Worm (Caenorhabditis elegans) whole organism, late embryonic: Measurements from ENCODE around the gene elo-4.

ENCODE experiments used
- K02D7.2 ChIP-seq: sonication (generic microtip); optimal IDR thresholded peaks from 2 replicates; lab custom pipeline; 2017; ENCODE audit warnings: mild to moderate bottlenecking, missing genetic modification characterization, missing compliant biosample characterization
- ahr-1 ChIP-seq: sonication (generic microtip); optimal IDR thresholded peaks from 2 replicates; lab custom pipeline; 2016; ENCODE audit warnings: missing genetic modification characterization, missing compliant biosample characterization
- ceh-24 ChIP-seq: sonication (generic microtip); optimal IDR thresholded peaks from 2 replicates; lab custom pipeline; 2016; ENCODE audit warnings: mild to moderate bottlenecking, missing genetic modification characterization, missing compliant biosample characterization
- ceh-6 ChIP-seq: fragments of 200-800 bp; sonication (Bioruptor generic); optimal IDR thresholded peaks from 2 replicates; lab custom pipeline; 2018; ENCODE audit warnings: mild to moderate bottlenecking, missing genetic modification characterization, missing compliant biosample characterization
- dmd-4 ChIP-seq: sonication (generic microtip); optimal IDR thresholded peaks from 2 replicates; lab custom pipeline; 2016; ENCODE audit warnings: borderline replicate concordance, missing genetic modification characterization, missing compliant biosample characterization
- dve-1 ChIP-seq: sonication (generic microtip); optimal IDR thresholded peaks from 2 replicates; lab custom pipeline; 2017; ENCODE audit warnings: antibody characterized with exemption, mild to moderate bottlenecking, missing genetic modification characterization, missing compliant biosample characterization
- hlh-15 ChIP-seq: sonication (generic microtip); optimal IDR thresholded peaks from 2 replicates; lab custom pipeline; 2016; ENCODE audit warnings: missing genetic modification characterization, missing compliant biosample characterization
- pax-1 ChIP-seq: fragments of 150-350 bp; optimal IDR thresholded peaks from 2 replicates; lab custom pipeline; 2014; ENCODE audit warnings: missing biosample characterization, missing genetic modification characterization
- pha-4 ChIP-seq: fragments of 150-350 bp; optimal IDR thresholded peaks from 2 replicates; lab custom pipeline; 2018; ENCODE audit warnings: missing biosample characterization, missing genetic modification reagents, missing genetic modification characterization
- sox-4 ChIP-seq: sonication (generic microtip); optimal IDR thresholded peaks from 2 replicates; lab custom pipeline; 2017; ENCODE audit warnings: mild to moderate bottlenecking, missing genetic modification characterization, inconsistent platforms, missing compliant biosample characterization
- unc-86 ChIP-seq: sonication (generic microtip); optimal IDR thresholded peaks from 2 replicates; lab custom pipeline; 2016; ENCODE audit warnings: missing genetic modification characterization, missing compliant biosample characterization

DNA sequence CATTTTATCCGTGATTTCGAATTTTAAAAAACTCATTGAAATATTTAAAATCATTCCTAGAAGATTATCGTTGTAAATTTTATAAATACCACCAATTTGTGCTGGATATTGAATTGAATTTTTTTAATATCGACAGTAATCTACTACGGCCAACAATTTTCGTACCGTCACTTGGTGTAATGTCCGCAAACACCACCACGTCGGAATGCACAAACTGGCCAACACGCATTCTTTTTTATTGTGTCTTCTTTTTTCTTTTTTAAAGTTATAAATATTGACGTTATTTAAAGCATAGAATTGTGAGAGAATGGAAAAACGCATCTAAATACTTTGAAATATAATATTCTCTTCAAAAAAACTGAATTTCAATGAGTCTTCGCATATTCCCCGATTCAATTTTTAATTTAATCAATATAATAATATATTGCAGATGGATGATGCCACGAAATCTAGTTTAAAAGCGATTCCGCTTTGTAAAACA lies 3.0 kb downstream of the elo-4 start, which contains the start of gene ufc-1:
- no peak for TF ChIP-seq pha-4
- TF ChIP-seq sox-4 (tag; lab: Kevin White, UChicago) = no peak
- TF ChIP-seq ahr-1 (tag; lab: Kevin White, UChicago) = no peak
- TF ChIP-seq ceh-6 (GFP tag; lab: Kevin White, UChicago) = no peak
- TF ChIP-seq pax-1 = no peak
- no peak for TF ChIP-seq hlh-15 (tag; lab: Kevin White, UChicago)
- no peak for TF ChIP-seq unc-86 (tag; lab: Kevin White, UChicago)
- TF ChIP-seq K02D7.2 (tag; lab: Kevin White, UChicago) = no peak
- TF ChIP-seq dve-1 = no peak
- TF ChIP-seq dmd-4 (tag; lab: Kevin White, UChicago) = no peak
- no peak for TF ChIP-seq ceh-24 (tag; lab: Kevin White, UChicago)
